Worm (Caenorhabditis elegans) whole organism, L3 larva: ENCODE measurements around the gene C29F7.2.

ENCODE experiments used
- ceh-82 ChIP-seq: fragments of 150-350 bp; optimal IDR thresholded peaks from 2 replicates; lab custom pipeline; 2014; ENCODE audit warnings: missing biosample characterization, missing genetic modification characterization
- ceh-9 ChIP-seq: sonication (generic microtip); optimal IDR thresholded peaks from 2 replicates; lab custom pipeline; 2018; ENCODE audit warnings: missing biosample characterization, missing genetic modification characterization
- elt-2 ChIP-seq: sonication (generic microtip); optimal IDR thresholded peaks from 2 replicates; lab custom pipeline; 2016; ENCODE audit warnings: missing genetic modification reagents, mild to moderate bottlenecking, missing genetic modification characterization, missing compliant biosample characterization
- fkh-10 ChIP-seq: sonication (generic microtip); optimal IDR thresholded peaks from 2 replicates; lab custom pipeline; 2017; ENCODE audit warnings: missing biosample characterization, missing genetic modification reagents, missing genetic modification characterization
- nhr-11 ChIP-seq: fragments of 150-350 bp; optimal IDR thresholded peaks from 2 replicates; lab custom pipeline; 2014; ENCODE audit warnings: missing biosample characterization, missing genetic modification characterization
- nhr-25 ChIP-seq: sonication (generic microtip); optimal IDR thresholded peaks from 2 replicates; lab custom pipeline; 2017; ENCODE audit warnings: missing biosample characterization, missing genetic modification characterization
- nhr-77 ChIP-seq: fragments of 150-350 bp; optimal IDR thresholded peaks from 2 replicates; lab custom pipeline; 2014; ENCODE audit warnings: missing biosample characterization, missing genetic modification characterization
- ztf-11 ChIP-seq: fragments of 150-350 bp; optimal IDR thresholded peaks from 2 replicates; lab custom pipeline; 2014; ENCODE audit warnings: missing biosample characterization, missing genetic modification characterization

DNA sequence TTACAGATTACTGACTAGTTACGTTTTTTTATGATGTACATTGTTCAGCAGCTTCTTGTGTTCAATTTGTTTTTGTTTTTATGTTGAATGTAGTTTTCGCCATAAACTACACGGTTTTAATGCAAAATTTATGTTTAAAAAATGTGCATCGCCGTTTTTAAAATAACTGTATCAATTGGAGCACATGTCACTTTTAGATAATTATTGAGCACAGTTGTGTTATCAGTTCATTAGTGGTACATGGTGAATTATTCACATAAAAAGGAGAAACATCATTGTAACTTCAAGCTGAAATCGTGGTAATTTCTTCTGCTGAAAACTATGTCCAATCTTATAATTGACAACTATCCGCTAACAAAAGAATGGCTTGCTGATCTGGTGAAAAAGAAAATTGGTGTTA lies 3.6 kb upstream of the C29F7.2 start:
- TF ChIP-seq elt-2 = peak; percentile 70
- no peak for TF ChIP-seq fkh-10 (GFP tag; lab: Kevin White, UChicago)
- TF ChIP-seq ceh-9 = no peak
- no peak for TF ChIP-seq nhr-77 (tag; lab: Kevin White, UChicago)
- TF ChIP-seq nhr-11 (tag; lab: Kevin White, UChicago) = no peak
- no peak for TF ChIP-seq ztf-11 (tag; lab: Kevin White, UChicago)
- TF ChIP-seq nhr-25 (tag; lab: Kevin White, UChicago) = no peak
- no peak for TF ChIP-seq ceh-82 (tag; lab: Kevin White, UChicago)
